Worm (Caenorhabditis elegans) whole organism, early embryonic: Measurements from ENCODE around the gene C55B6.4.

Experiments
- B0310.2 ChIP-seq: sonication (generic microtip); optimal IDR thresholded peaks from 2 replicates; lab custom pipeline; 2016; ENCODE audit warnings: mild to moderate bottlenecking, missing genetic modification characterization, missing compliant biosample characterization
- aly-1 ChIP-seq: sonication (generic microtip); optimal IDR thresholded peaks from 2 replicates; lab custom pipeline; 2016; ENCODE audit warnings: missing genetic modification characterization, missing compliant biosample characterization
- ama-1 ChIP-seq: fragments of 150-350 bp; optimal IDR thresholded peaks from 2 replicates; lab custom pipeline; 2014
- ceh-13 ChIP-seq: fragments of 200-800 bp; sonication (Bioruptor generic); optimal IDR thresholded peaks from 2 replicates; lab custom pipeline; 2018; ENCODE audit warnings: mild to moderate bottlenecking, missing genetic modification characterization, missing compliant biosample characterization
- ceh-36 ChIP-seq: sonication (generic microtip); optimal IDR thresholded peaks from 2 replicates; lab custom pipeline; 2016; ENCODE audit warnings: missing genetic modification characterization, inconsistent platforms, missing compliant biosample characterization
- ets-7 ChIP-seq: sonication (generic microtip); optimal IDR thresholded peaks from 2 replicates; lab custom pipeline; 2016; ENCODE audit warnings: missing genotype, missing genetic modification characterization, missing compliant biosample characterization
- flt-1 ChIP-seq: fragments of 200-800 bp; sonication (Bioruptor generic); IDR thresholded peaks from 2 replicates; pipeline ENCODE4 v1.3.6; 2022; ENCODE audit warnings: missing genetic modification characterization, missing compliant biosample characterization
- hmbx-1 ChIP-seq: sonication (generic microtip); optimal IDR thresholded peaks from 2 replicates; lab custom pipeline; 2016; ENCODE audit warnings: mild to moderate bottlenecking, missing genetic modification characterization, missing compliant biosample characterization
- hnd-1 ChIP-seq: sonication (generic microtip); optimal IDR thresholded peaks from 2 replicates; lab custom pipeline; 2016; ENCODE audit warnings: missing genetic modification characterization, missing compliant biosample characterization
- pes-1 ChIP-seq: fragments of 200-800 bp; sonication (Bioruptor generic); IDR thresholded peaks from 2 replicates; pipeline ENCODE4 v1.3.6; 2022; ENCODE audit warnings: missing genetic modification reagents, missing genetic modification characterization, missing compliant biosample characterization
- scrt-1 ChIP-seq: fragments of 200-800 bp; sonication (Bioruptor generic); IDR thresholded peaks from 2 replicates; pipeline ENCODE4 v1.3.6; 2022; ENCODE audit warnings: missing genetic modification characterization, missing compliant biosample characterization
- sea-1 ChIP-seq: fragments of 200-800 bp; sonication (Bioruptor generic); conservative IDR thresholded peaks from 2 replicates; pipeline ENCODE4 v1.3.6; 2022; ENCODE audit warnings: missing genetic modification characterization, missing compliant biosample characterization
- tbx-37 ChIP-seq: fragments of 200-800 bp; sonication (Bioruptor generic); conservative IDR thresholded peaks from 2 replicates; pipeline ENCODE4 v1.3.6; 2022; ENCODE audit warnings: missing genetic modification reagents, missing genetic modification characterization, missing compliant biosample characterization
- tra-4 ChIP-seq: sonication (generic microtip); optimal IDR thresholded peaks from 2 replicates; lab custom pipeline; 2017; ENCODE audit warnings: missing genetic modification characterization, missing compliant biosample characterization

DNA sequence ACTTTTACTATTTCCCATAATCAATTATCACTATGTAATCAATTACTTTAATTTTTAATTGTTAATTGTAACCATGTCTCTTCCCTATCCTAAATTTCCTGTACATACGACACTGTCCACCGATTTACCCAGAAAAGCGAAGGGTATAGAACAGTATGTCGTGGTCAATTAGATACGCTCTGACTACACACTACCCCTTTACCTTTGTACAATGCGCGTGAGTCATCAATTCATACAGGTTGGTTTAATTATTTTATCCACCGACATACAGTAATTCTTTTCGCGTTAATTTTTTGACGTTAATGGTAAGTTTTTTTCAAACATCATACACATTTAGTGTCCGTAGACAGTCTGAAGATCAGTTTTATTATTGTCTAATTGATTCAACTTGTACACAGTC, 5.9 kb downstream of the C55B6.4 start:
- TF ChIP-seq hmbx-1 (tag; lab: Kevin White, UChicago), result no peak
- no peak for TF ChIP-seq tra-4 (tag; lab: Kevin White, UChicago)
- no peak for TF ChIP-seq scrt-1 (GFP tag; lab: Robert Waterston, UW)
- no peak for TF ChIP-seq sea-1
- no peak for TF ChIP-seq ama-1 (lab: Kevin White, UChicago)
- TF ChIP-seq ets-7 (tag; lab: Kevin White, UChicago), result no peak
- no peak for TF ChIP-seq aly-1 (tag; lab: Kevin White, UChicago)
- no peak for TF ChIP-seq pes-1 (GFP tag; lab: Robert Waterston, UW)
- no peak for TF ChIP-seq B0310.2
- no peak for TF ChIP-seq ceh-13 (GFP tag; lab: Kevin White, UChicago)
- TF ChIP-seq tbx-37 (GFP tag; lab: Robert Waterston, UW), result no peak
- no peak for TF ChIP-seq flt-1 (GFP tag; lab: Robert Waterston, UW)
- TF ChIP-seq ceh-36 (tag; lab: Kevin White, UChicago), result no peak
- no peak for TF ChIP-seq hnd-1 (tag; lab: Kevin White, UChicago)
